Worm (Caenorhabditis elegans) whole organism, early embryonic: ENCODE data around the gene scrm-7.

Experiments used
- B0310.2 ChIP-seq: sonication (generic microtip); optimal IDR thresholded peaks from 2 replicates; lab custom pipeline; 2016; ENCODE audit warnings: mild to moderate bottlenecking, missing genetic modification characterization, missing compliant biosample characterization
- F13C5.2 ChIP-seq: sonication (generic microtip); optimal IDR thresholded peaks from 2 replicates; lab custom pipeline; 2017; ENCODE audit warnings: mild to moderate bottlenecking, missing genetic modification characterization, inconsistent platforms, missing compliant biosample characterization
- aly-1 ChIP-seq: sonication (generic microtip); optimal IDR thresholded peaks from 2 replicates; lab custom pipeline; 2016; ENCODE audit warnings: missing genetic modification characterization, missing compliant biosample characterization
- ama-1 ChIP-seq: fragments of 150-350 bp; optimal IDR thresholded peaks from 2 replicates; lab custom pipeline; 2014
- ceh-13 ChIP-seq: fragments of 200-800 bp; sonication (Bioruptor generic); optimal IDR thresholded peaks from 2 replicates; lab custom pipeline; 2018; ENCODE audit warnings: mild to moderate bottlenecking, missing genetic modification characterization, missing compliant biosample characterization
- ceh-36 ChIP-seq: sonication (generic microtip); optimal IDR thresholded peaks from 2 replicates; lab custom pipeline; 2016; ENCODE audit warnings: missing genetic modification characterization, inconsistent platforms, missing compliant biosample characterization
- ets-7 ChIP-seq: sonication (generic microtip); optimal IDR thresholded peaks from 2 replicates; lab custom pipeline; 2016; ENCODE audit warnings: missing genotype, missing genetic modification characterization, missing compliant biosample characterization
- flt-1 ChIP-seq: fragments of 200-800 bp; sonication (Bioruptor generic); IDR thresholded peaks from 2 replicates; pipeline ENCODE4 v1.3.6; 2022; ENCODE audit warnings: missing genetic modification characterization, missing compliant biosample characterization
- hmbx-1 ChIP-seq: sonication (generic microtip); optimal IDR thresholded peaks from 2 replicates; lab custom pipeline; 2016; ENCODE audit warnings: mild to moderate bottlenecking, missing genetic modification characterization, missing compliant biosample characterization
- hmg-4 ChIP-seq: fragments of 200-800 bp; sonication (Bioruptor generic); optimal IDR thresholded peaks from 2 replicates; lab custom pipeline; 2018; ENCODE audit warnings: mild to moderate bottlenecking, missing genetic modification characterization, missing compliant biosample characterization
- hnd-1 ChIP-seq: sonication (generic microtip); optimal IDR thresholded peaks from 2 replicates; lab custom pipeline; 2016; ENCODE audit warnings: missing genetic modification characterization, missing compliant biosample characterization
- pes-1 ChIP-seq: fragments of 200-800 bp; sonication (Bioruptor generic); IDR thresholded peaks from 2 replicates; pipeline ENCODE4 v1.3.6; 2022; ENCODE audit warnings: missing genetic modification reagents, missing genetic modification characterization, missing compliant biosample characterization
- scrt-1 ChIP-seq: fragments of 200-800 bp; sonication (Bioruptor generic); IDR thresholded peaks from 2 replicates; pipeline ENCODE4 v1.3.6; 2022; ENCODE audit warnings: missing genetic modification characterization, missing compliant biosample characterization
- sea-1 ChIP-seq: fragments of 200-800 bp; sonication (Bioruptor generic); conservative IDR thresholded peaks from 2 replicates; pipeline ENCODE4 v1.3.6; 2022; ENCODE audit warnings: missing genetic modification characterization, missing compliant biosample characterization
- tbx-11 ChIP-seq: fragments of 200-800 bp; sonication (Bioruptor generic); IDR thresholded peaks from 2 replicates; pipeline ENCODE4 v1.3.6; 2022; ENCODE audit warnings: missing genetic modification characterization, missing compliant biosample characterization
- tbx-37 ChIP-seq: fragments of 200-800 bp; sonication (Bioruptor generic); conservative IDR thresholded peaks from 2 replicates; pipeline ENCODE4 v1.3.6; 2022; ENCODE audit warnings: missing genetic modification reagents, missing genetic modification characterization, missing compliant biosample characterization
- tra-4 ChIP-seq: sonication (generic microtip); optimal IDR thresholded peaks from 2 replicates; lab custom pipeline; 2017; ENCODE audit warnings: missing genetic modification characterization, missing compliant biosample characterization

scrm-7 gene

ce11 chrV:14746975-14747374 is 32.6 kb downstream of the scrm-7 start:
- TF ChIP-seq pes-1 (GFP tag; lab: Robert Waterston, UW) = no peak
- no peak for TF ChIP-seq ama-1 (lab: Kevin White, UChicago)
- no peak for TF ChIP-seq tbx-37 (GFP tag; lab: Robert Waterston, UW)
- no peak for TF ChIP-seq ceh-13 (GFP tag; lab: Kevin White, UChicago)
- no peak for TF ChIP-seq hmbx-1
- no peak for TF ChIP-seq B0310.2 (tag; lab: Kevin White, UChicago)
- TF ChIP-seq F13C5.2 = no peak
- no peak for TF ChIP-seq ceh-36 (tag; lab: Kevin White, UChicago)
- TF ChIP-seq hmg-4 = no peak
- TF ChIP-seq aly-1 = no peak
- no peak for TF ChIP-seq tra-4 (tag; lab: Kevin White, UChicago)
- TF ChIP-seq scrt-1 (GFP tag; lab: Robert Waterston, UW) = no peak
- TF ChIP-seq flt-1 = no peak
- TF ChIP-seq hnd-1 (tag; lab: Kevin White, UChicago) = no peak
- TF ChIP-seq tbx-11 (GFP tag; lab: Robert Waterston, UW) = no peak
- TF ChIP-seq ets-7 = no peak

- TF ChIP-seq B0310.2 (tag; lab: Kevin White, UChicago) = no peak
- TF ChIP-seq hmbx-1 = no peak
- no peak for TF ChIP-seq sea-1 (GFP tag; lab: Robert Waterston, UW)
- no peak for TF ChIP-seq ama-1 (lab: Kevin White, UChicago)
- no peak for TF ChIP-seq tbx-11 (GFP tag; lab: Robert Waterston, UW)
- no peak for TF ChIP-seq F13C5.2
- TF ChIP-seq hmg-4 = no peak
- no peak for TF ChIP-seq ets-7
- no peak for TF ChIP-seq flt-1
- no peak for TF ChIP-seq tbx-37 (GFP tag; lab: Robert Waterston, UW)
- no peak for TF ChIP-seq aly-1
- no peak for TF ChIP-seq ceh-13 (GFP tag; lab: Kevin White, UChicago)
- no peak for TF ChIP-seq ceh-36 (tag; lab: Kevin White, UChicago)
- no peak for TF ChIP-seq hnd-1 (tag; lab: Kevin White, UChicago)
- no peak for TF ChIP-seq pes-1 (GFP tag; lab: Robert Waterston, UW)
- TF ChIP-seq tra-4 (tag; lab: Kevin White, UChicago) = no peak
- no peak for TF ChIP-seq scrt-1 (GFP tag; lab: Robert Waterston, UW)
Measured at ce11 chrV:14744824-14745223, 34.7 kb downstream of the scrm-7 start.

- no peak for TF ChIP-seq tbx-37 (GFP tag; lab: Robert Waterston, UW)
- TF ChIP-seq hmg-4 = no peak
- no peak for TF ChIP-seq pes-1 (GFP tag; lab: Robert Waterston, UW)
- TF ChIP-seq tbx-11 (GFP tag; lab: Robert Waterston, UW) = no peak
- TF ChIP-seq F13C5.2 = no peak
- TF ChIP-seq scrt-1 (GFP tag; lab: Robert Waterston, UW) = no peak
- no peak for TF ChIP-seq ceh-13 (GFP tag; lab: Kevin White, UChicago)
- no peak for TF ChIP-seq hnd-1 (tag; lab: Kevin White, UChicago)
- no peak for TF ChIP-seq B0310.2 (tag; lab: Kevin White, UChicago)
- TF ChIP-seq aly-1 = no peak
- no peak for TF ChIP-seq sea-1 (GFP tag; lab: Robert Waterston, UW)
- TF ChIP-seq ets-7 = no peak
- no peak for TF ChIP-seq ceh-36 (tag; lab: Kevin White, UChicago)
Measured at ce11 chrV:14741233-14741632, 38.3 kb downstream of the scrm-7 start, which contains the start of gene Y50E8A.6. TSS of gene Y50E8A.6 (minus strand) at chrV:14741333.

ce11 chrV:14736851-14737250 is 42.7 kb downstream of the scrm-7 start, which contains the start of gene Y50E8A.5:
TSS of gene Y50E8A.5 (minus strand) at chrV:14736951.
- TF ChIP-seq tbx-11 (GFP tag; lab: Robert Waterston, UW) (no peak), ets-7 (no peak), ceh-36 (tag; lab: Kevin White, UChicago) (no peak), F13C5.2 (no peak), scrt-1 (GFP tag; lab: Robert Waterston, UW) (no peak), ama-1 (lab: Kevin White, UChicago) (no peak), tra-4 (tag; lab: Kevin White, UChicago) (no peak), hmbx-1 (no peak), aly-1 (no peak), sea-1 (GFP tag; lab: Robert Waterston, UW) (no peak), hnd-1 (tag; lab: Kevin White, UChicago) (no peak), ceh-13 (GFP tag; lab: Kevin White, UChicago) (no peak), B0310.2 (tag; lab: Kevin White, UChicago) (no peak), hmg-4 (no peak), flt-1 (no peak), tbx-37 (GFP tag; lab: Robert Waterston, UW) (no peak), pes-1 (GFP tag; lab: Robert Waterston, UW) (no peak)

- no peak for TF ChIP-seq aly-1
- TF ChIP-seq tra-4 (tag; lab: Kevin White, UChicago) = no peak
- TF ChIP-seq hnd-1 (tag; lab: Kevin White, UChicago) = no peak
- TF ChIP-seq ets-7 = no peak
- no peak for TF ChIP-seq flt-1
- no peak for TF ChIP-seq ceh-13 (GFP tag; lab: Kevin White, UChicago)
- TF ChIP-seq hmbx-1 = no peak
- no peak for TF ChIP-seq hmg-4
- TF ChIP-seq sea-1 (GFP tag; lab: Robert Waterston, UW) = no peak
- TF ChIP-seq ceh-36 (tag; lab: Kevin White, UChicago) = no peak
- TF ChIP-seq tbx-37 (GFP tag; lab: Robert Waterston, UW) = no peak
- TF ChIP-seq F13C5.2 = no peak
- no peak for TF ChIP-seq tbx-11 (GFP tag; lab: Robert Waterston, UW)
Measured at ce11 chrV:14734187-14734765, 45.3 kb downstream of the scrm-7 start, which contains the start of gene unc-61. TSS of gene unc-61 (minus strand) at chrV:14734237.

ce11 chrV:14729343-14729742 is 50.2 kb downstream of the scrm-7 start, which contains the start of gene oig-3:
TSS of gene oig-3 (plus strand) at chrV:14729643.
- TF ChIP-seq tra-4 (tag; lab: Kevin White, UChicago) (no peak), hmbx-1 (no peak), ets-7 (no peak), aly-1 (no peak), ama-1 (lab: Kevin White, UChicago) (no peak), ceh-13 (GFP tag; lab: Kevin White, UChicago) (no peak), flt-1 (no peak)

ce11 chrV:14728754-14729153 is 50.8 kb downstream of the scrm-7 start, which contains the start of gene Y50E8A.2:
TSS of gene Y50E8A.2 (minus strand) at chrV:14728854.
- TF ChIP-seq ceh-13 (GFP tag; lab: Kevin White, UChicago) = no peak
- no peak for TF ChIP-seq ets-7
- TF ChIP-seq B0310.2 (tag; lab: Kevin White, UChicago) = no peak
